Worm (Caenorhabditis elegans) whole organism, young adult: Measurements from ENCODE around the gene W01B6.6.

Source experiments
- F37B4.10 ChIP-seq: fragments of 200-800 bp; sonication (Bioruptor generic); IDR thresholded peaks from 2 replicates; pipeline ENCODE4 v1.3.6; 2022; ENCODE audit warnings: missing genetic modification characterization, missing compliant biosample characterization
- Y95B8A.8 ChIP-seq: fragments of 200-800 bp; sonication (Bioruptor generic); IDR thresholded peaks from 2 replicates; pipeline ENCODE4 v1.3.6; 2022; ENCODE audit warnings: missing genetic modification reagents, missing genetic modification characterization, missing compliant biosample characterization
- ceh-91 ChIP-seq: fragments of 200-800 bp; sonication (Bioruptor generic); IDR thresholded peaks from 2 replicates; pipeline ENCODE4 v1.3.6; 2022; ENCODE audit warnings: missing genetic modification reagents, missing genetic modification characterization, missing compliant biosample characterization
- him-1 ChIP-seq: sonication (generic microtip); optimal IDR thresholded peaks from 2 replicates; lab custom pipeline; 2016; ENCODE audit warnings: missing genotype, missing genetic modification reagents, missing genetic modification characterization, missing compliant biosample characterization
- lin-54 ChIP-seq: fragments of 200-800 bp; sonication (Bioruptor generic); optimal IDR thresholded peaks from 2 replicates; lab custom pipeline; 2018; ENCODE audit warnings: mild to moderate bottlenecking, missing genetic modification characterization, missing compliant biosample characterization
- nfya-1 ChIP-seq: sonication (generic microtip); optimal IDR thresholded peaks from 2 replicates; lab custom pipeline; 2017; ENCODE audit warnings: antibody characterized with exemption, missing compliant biosample characterization, missing genetic modification characterization, borderline replicate concordance; ENCODE audit not compliant: insufficient read depth
- nhr-120 ChIP-seq: fragments of 200-800 bp; sonication (Bioruptor generic); IDR thresholded peaks from 2 replicates; pipeline ENCODE4 v1.3.6; 2022; ENCODE audit warnings: missing genetic modification characterization, missing compliant biosample characterization
- snpc-1.3 ChIP-seq: sonication (generic microtip); optimal IDR thresholded peaks from 2 replicates; lab custom pipeline; 2017; ENCODE audit warnings: missing genetic modification characterization, mild to moderate bottlenecking, missing compliant biosample characterization, antibody characterized with exemption, moderate library complexity, missing genotype, missing genetic modification reagents; ENCODE audit not compliant: insufficient read depth
- snpc-4 ChIP-seq, 5 experiments: fragments of 150-350 bp in 1 of 5; sonication (generic microtip) in 4 of 5; optimal IDR thresholded peaks; 2 replicates each; lab custom pipeline; 2014 to 2018; ENCODE audit warnings: missing genetic modification characterization in 5 of 5, missing biosample characterization in 3 of 5, antibody characterized with exemption in 2 of 5, mild to moderate bottlenecking in 2 of 5, missing compliant biosample characterization in 2 of 5, missing genotype in 2 of 5, moderate library complexity in 2 of 5, missing genetic modification reagents in 1 of 5
- tlf-1 ChIP-seq: fragments of 200-800 bp; sonication (Bioruptor generic); optimal IDR thresholded peaks from 2 replicates; lab custom pipeline; 2018; ENCODE audit warnings: mild to moderate bottlenecking, missing genetic modification characterization, missing compliant biosample characterization
- ztf-26 ChIP-seq: sonication (generic microtip); optimal IDR thresholded peaks from 2 replicates; lab custom pipeline; 2017; ENCODE audit warnings: missing genetic modification characterization, missing compliant biosample characterization

DNA sequence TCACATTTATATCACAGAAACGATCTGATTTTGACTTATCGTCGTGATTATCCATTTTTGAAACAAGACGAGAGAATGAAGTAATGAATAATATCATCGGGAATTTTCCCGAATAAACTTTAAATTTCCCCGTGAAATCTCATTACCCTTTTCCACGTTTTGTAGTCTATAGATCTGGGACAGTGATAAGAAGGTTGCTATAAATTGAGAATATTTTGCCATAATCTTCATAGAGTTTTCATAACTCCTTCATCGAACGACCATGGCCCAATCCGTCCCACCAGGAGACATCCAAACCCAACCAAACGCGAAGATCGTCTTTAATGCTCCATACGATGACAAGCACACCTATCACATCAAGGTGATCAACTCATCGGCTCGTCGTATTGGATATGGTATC is 14.3 kb downstream of the W01B6.6 start, which contains the start of the genes C04G2.5 and msp-36:
- TF ChIP-seq ceh-91 (GFP tag; lab: Robert Waterston, UW) (no peak), nfya-1 (tag; lab: Kevin White, UChicago) (no peak), ztf-26 (tag; lab: Kevin White, UChicago) (no peak), nhr-120 (GFP tag; lab: Robert Waterston, UW) (no peak), snpc-1.3 (tag; lab: Kevin White, UChicago) (no peak), him-1 (no peak), lin-54 (no peak), F37B4.10 (no peak), snpc-4 (GFP tag; optimal IDR thresholded peaks at IDR 0.05; lab: Kevin White, UChicago) (no peak), snpc-4 (tag; optimal IDR thresholded peaks at IDR 0.05; lab: Kevin White, UChicago) (no peak), Y95B8A.8 (GFP tag; lab: Robert Waterston, UW) (no peak), tlf-1 (GFP tag; lab: Kevin White, UChicago) (no peak)
